Worm (Caenorhabditis elegans): ENCODE results near the gene snpc-3.4.

DNA sequence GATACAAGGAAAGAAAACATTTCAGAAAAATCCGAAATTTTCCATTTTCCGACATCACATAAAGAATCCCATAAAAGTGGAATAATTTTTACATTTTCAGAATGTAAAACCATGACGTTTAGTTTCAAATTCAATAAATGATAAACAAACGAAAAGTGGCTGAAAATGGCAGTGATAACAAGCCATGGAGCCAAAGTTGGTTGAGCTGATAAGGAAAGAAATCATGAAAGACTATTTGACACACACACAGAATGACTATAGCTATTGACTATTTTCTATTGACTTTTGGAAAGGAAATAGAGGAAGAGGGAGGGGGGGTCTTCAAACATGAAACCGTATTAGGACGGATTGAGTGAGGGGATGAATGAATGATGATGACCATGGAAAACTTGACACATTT is 19.9 kb downstream of the snpc-3.4 start:
- TF ChIP-seq mep-1 (tag; optimal IDR thresholded peaks at IDR 0.05) (no peak), nhr-76 (tag; optimal IDR thresholded peaks at IDR 0.05) (no peak), nhr-237 (tag; optimal IDR thresholded peaks at IDR 0.05) (no peak), ces-1 (GFP tag; optimal IDR thresholded peaks at IDR 0.05) (no peak), unc-39 (tag; optimal IDR thresholded peaks at IDR 0.05) (no peak), ztf-11 (tag; optimal IDR thresholded peaks at IDR 0.05) (no peak), lsy-2 (tag; optimal IDR thresholded peaks at IDR 0.05) (no peak), lin-32 (GFP tag; optimal IDR thresholded peaks at IDR 0.05) (no peak), cnd-1 (tag; optimal IDR thresholded peaks at IDR 0.05) (no peak), elt-3 (tag; optimal IDR thresholded peaks at IDR 0.05) (no peak), zip-8 (tag; optimal IDR thresholded peaks at IDR 0.05) (no peak), nhr-12 (tag; optimal IDR thresholded peaks at IDR 0.05) (no peak), mls-2 (tag; optimal IDR thresholded peaks at IDR 0.05) (no peak)

Data from whole organism, mixed stage, embryonic.